Fruit fly (Drosophila melanogaster) whole organism, adult: ENCODE measurements around the gene CG32022.

Experiments used
- CG11617 ChIP-seq: fragments of 200-800 bp; sonication (Bioruptor generic); optimal IDR thresholded peaks from 2 replicates; lab custom pipeline; 2017; ENCODE audit warnings: mild to moderate bottlenecking, missing biosample characterization, missing genetic modification reagents, missing genetic modification characterization
- CG5204 ChIP-seq: fragments of 200-800 bp; sonication (Bioruptor generic); optimal IDR thresholded peaks from 2 replicates; lab custom pipeline; 2016; ENCODE audit warnings: missing biosample characterization, missing genetic modification characterization
- Clk ChIP-seq: fragments of 200-800 bp; sonication (Bioruptor generic); optimal IDR thresholded peaks from 2 replicates; lab custom pipeline; 2017; ENCODE audit warnings: missing biosample characterization, missing genetic modification characterization
- Mnt ChIP-seq: fragments of 200-800 bp; sonication (Bioruptor generic); optimal IDR thresholded peaks from 2 replicates; lab custom pipeline; 2016; ENCODE audit warnings: missing biosample characterization, mild to moderate bottlenecking, missing genetic modification characterization
- bab1 ChIP-seq: fragments of 200-800 bp; sonication (Bioruptor generic); optimal IDR thresholded peaks from 3 replicates; lab custom pipeline; 2019; ENCODE audit warnings: missing biosample characterization, mild to moderate bottlenecking, missing genetic modification characterization, moderate library complexity
- cic ChIP-seq: fragments of 200-800 bp; sonication (Bioruptor generic); optimal IDR thresholded peaks from 2 replicates; lab custom pipeline; 2017; ENCODE audit warnings: missing biosample characterization, mild to moderate bottlenecking, missing genetic modification characterization, moderate library complexity
- tj ChIP-seq: fragments of 200-800 bp; sonication (Bioruptor generic); optimal IDR thresholded peaks from 3 replicates; lab custom pipeline; 2017; ENCODE audit warnings: missing biosample characterization, mild to moderate bottlenecking, missing genetic modification characterization, moderate library complexity
- toe ChIP-seq: fragments of 200-800 bp; sonication (Bioruptor generic); optimal IDR thresholded peaks from 2 replicates; lab custom pipeline; 2016; ENCODE audit warnings: missing biosample characterization, missing genetic modification characterization

DNA sequence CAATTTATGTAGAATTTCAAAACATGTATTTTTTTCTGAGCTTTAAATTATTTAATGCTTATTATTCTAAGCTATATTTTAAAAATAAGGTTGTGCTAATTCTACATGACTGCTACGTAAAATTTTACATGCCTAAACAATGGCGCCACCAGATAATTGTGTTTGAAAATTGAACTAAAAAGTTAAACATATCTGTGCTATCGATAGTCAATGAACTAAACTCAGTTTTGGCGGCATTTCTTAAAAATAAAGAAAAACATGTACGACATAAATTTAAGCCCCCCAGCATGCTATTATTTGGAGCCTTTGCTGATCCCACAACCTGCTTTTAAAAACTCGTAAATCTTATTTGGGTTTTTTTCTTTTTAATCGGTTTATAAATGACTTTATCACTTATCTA is 2.5 kb downstream of the CG32022 start:
- TF ChIP-seq CG11617 (GFP tag; lab: Kevin White, UChicago) (no peak), Mnt (no peak), Clk (GFP tag; lab: Kevin White, UChicago) (no peak), tj (GFP tag; lab: Kevin White, UChicago) (no peak), cic (GFP tag; lab: Kevin White, UChicago) (no peak), CG5204 (GFP tag; lab: Kevin White, UChicago) (no peak), toe (GFP tag; lab: Kevin White, UChicago) (no peak), bab1 (GFP tag; lab: Kevin White, UChicago) (no peak)
